Fruit fly (Drosophila melanogaster) whole organism, embryonic: ENCODE results near the gene CG43672.

Experiments
- CG10147 ChIP-seq: fragments of 200-800 bp; sonication (Bioruptor generic); optimal IDR thresholded peaks from 2 replicates; lab custom pipeline; 2019; ENCODE audit warnings: missing biosample characterization, mild to moderate bottlenecking, missing genetic modification characterization, moderate library complexity
- CG10431 ChIP-seq: fragments of 200-800 bp; sonication (Bioruptor generic); optimal IDR thresholded peaks from 3 replicates; lab custom pipeline; 2018; ENCODE audit warnings: missing biosample characterization, mild to moderate bottlenecking, missing genetic modification characterization
- CG11696 ChIP-seq: fragments of 200-800 bp; sonication (Bioruptor generic); IDR thresholded peaks from 2 replicates; pipeline ENCODE4 v1.3.6; 2022; ENCODE audit warnings: missing biosample characterization, missing genetic modification characterization
- CG12236 ChIP-seq: fragments of 200-800 bp; sonication (Bioruptor generic); optimal IDR thresholded peaks from 2 replicates; lab custom pipeline; 2016; ENCODE audit warnings: missing biosample characterization, missing genetic modification characterization
- CG1529 ChIP-seq: fragments of 200-800 bp; sonication (Bioruptor generic); optimal IDR thresholded peaks from 3 replicates; lab custom pipeline; 2018; ENCODE audit warnings: missing biosample characterization, missing genetic modification characterization
- CG15514 ChIP-seq: fragments of 200-800 bp; sonication (Bioruptor generic); optimal IDR thresholded peaks from 3 replicates; lab custom pipeline; 2017; ENCODE audit warnings: missing biosample characterization, missing genetic modification characterization, mild to moderate bottlenecking, moderate library complexity, missing genetic modification reagents
- CG15601 ChIP-seq: fragments of 200-800 bp; sonication (Bioruptor generic); optimal IDR thresholded peaks from 3 replicates; lab custom pipeline; 2019; ENCODE audit warnings: missing biosample characterization, mild to moderate bottlenecking, missing genetic modification characterization, moderate library complexity
- CG16815 ChIP-seq: fragments of 200-800 bp; sonication (Bioruptor generic); optimal IDR thresholded peaks from 3 replicates; lab custom pipeline; 2017; ENCODE audit warnings: missing biosample characterization, mild to moderate bottlenecking, missing genetic modification characterization
- CG17568 ChIP-seq: fragments of 200-800 bp; sonication (Bioruptor generic); optimal IDR thresholded peaks from 2 replicates; lab custom pipeline; 2018; ENCODE audit warnings: missing biosample characterization, mild to moderate bottlenecking, missing genetic modification characterization, moderate library complexity
- CG17802 ChIP-seq: fragments of 200-800 bp; sonication (Bioruptor generic); optimal IDR thresholded peaks from 2 replicates; lab custom pipeline; 2018; ENCODE audit warnings: missing biosample characterization, mild to moderate bottlenecking, missing genetic modification characterization, moderate library complexity
- CG18599 ChIP-seq: fragments of 200-800 bp; sonication (Bioruptor generic); optimal IDR thresholded peaks from 3 replicates; lab custom pipeline; 2017; ENCODE audit warnings: missing biosample characterization, missing genetic modification characterization, mild to moderate bottlenecking, moderate library complexity, missing genetic modification reagents
- CG2120 ChIP-seq: fragments of 200-800 bp; sonication (Bioruptor generic); optimal IDR thresholded peaks from 3 replicates; lab custom pipeline; 2016; ENCODE audit warnings: missing biosample characterization, missing genetic modification characterization
- CG30020 ChIP-seq: fragments of 200-800 bp; optimal IDR thresholded peaks from 2 replicates; lab custom pipeline; 2019; ENCODE audit warnings: missing biosample characterization, mild to moderate bottlenecking, missing genetic modification characterization, moderate library complexity
- CG3847 ChIP-seq: fragments of 200-800 bp; sonication (Bioruptor generic); IDR thresholded peaks from 2 replicates; pipeline ENCODE4 v1.3.6; 2022; ENCODE audit warnings: missing biosample characterization, missing genetic modification characterization
- CG4730 ChIP-seq: fragments of 200-800 bp; sonication (Bioruptor generic); IDR thresholded peaks from 2 replicates; pipeline ENCODE4 v1.3.6; 2022; ENCODE audit warnings: missing biosample characterization, missing genetic modification characterization
- CG8089 ChIP-seq: fragments of 200-800 bp; sonication (Bioruptor generic); optimal IDR thresholded peaks from 3 replicates; lab custom pipeline; 2016; ENCODE audit warnings: missing biosample characterization, missing genetic modification characterization
- CG8924 ChIP-seq: fragments of 200-800 bp; optimal IDR thresholded peaks from 3 replicates; lab custom pipeline; 2019; ENCODE audit warnings: missing biosample characterization, mild to moderate bottlenecking, missing genetic modification characterization, moderate library complexity
- CG9437 ChIP-seq: fragments of 200-800 bp; sonication (Bioruptor generic); optimal IDR thresholded peaks from 2 replicates; lab custom pipeline; 2018; ENCODE audit warnings: missing biosample characterization, mild to moderate bottlenecking, missing genetic modification characterization
- Dll ChIP-seq: fragments of 200-800 bp; sonication (Bioruptor generic); IDR thresholded peaks from 4 replicates; pipeline ENCODE4 v1.3.6; 2022; ENCODE audit warnings: missing biosample characterization, missing genetic modification characterization; ENCODE audit not compliant: partially characterized antibody
- Dref ChIP-seq: fragments of 200-800 bp; sonication (Bioruptor generic); IDR thresholded peaks from 2 replicates; pipeline ENCODE4 v1.3.6; 2022; ENCODE audit warnings: missing biosample characterization, missing genetic modification characterization
- Fer3 ChIP-seq: fragments of 200-800 bp; sonication (Bioruptor generic); optimal IDR thresholded peaks from 2 replicates; lab custom pipeline; 2018; ENCODE audit warnings: missing biosample characterization, mild to moderate bottlenecking, missing genetic modification characterization, moderate library complexity
- H2.0 ChIP-seq: fragments of 200-800 bp; sonication (Bioruptor generic); IDR thresholded peaks from 2 replicates; pipeline ENCODE4 v1.3.6; 2022; ENCODE audit warnings: missing biosample characterization, missing genetic modification characterization
- HmgZ ChIP-seq: fragments of 200-800 bp; sonication (Bioruptor generic); optimal IDR thresholded peaks from 2 replicates; lab custom pipeline; 2018; ENCODE audit warnings: missing biosample characterization, mild to moderate bottlenecking, missing genetic modification characterization
- Hr3 ChIP-seq: fragments of 200-800 bp; sonication (Bioruptor generic); optimal IDR thresholded peaks from 3 replicates; lab custom pipeline; 2016; ENCODE audit warnings: missing biosample characterization, missing genetic modification characterization
- Lpt ChIP-seq: fragments of >200 bp; optimal IDR thresholded peaks from 2 replicates; lab custom pipeline; 2018; ENCODE audit warnings: missing biosample characterization, missing genetic modification characterization
- MBD-R2 ChIP-seq: fragments of 200-800 bp; sonication (Bioruptor generic); IDR thresholded peaks from 2 replicates; pipeline ENCODE4 v1.3.6; 2022; ENCODE audit warnings: missing biosample characterization, missing genetic modification characterization
- Max ChIP-seq: fragments of 200-800 bp; sonication (Bioruptor generic); optimal IDR thresholded peaks from 2 replicates; lab custom pipeline; 2016; ENCODE audit warnings: missing biosample characterization, mild to moderate bottlenecking, missing genetic modification characterization
- NK7.1 ChIP-seq: fragments of 200-800 bp; sonication (Bioruptor generic); optimal IDR thresholded peaks from 3 replicates; lab custom pipeline; 2016; ENCODE audit warnings: missing biosample characterization, missing genetic modification characterization
- Nf-YB ChIP-seq: fragments of 200-800 bp; sonication (Bioruptor generic); optimal IDR thresholded peaks from 3 replicates; lab custom pipeline; 2019; ENCODE audit warnings: missing biosample characterization, mild to moderate bottlenecking, missing genetic modification characterization, moderate library complexity
- Rx ChIP-seq: fragments of 200-800 bp; sonication (Bioruptor generic); IDR thresholded peaks from 2 replicates; pipeline ENCODE4 v1.3.6; 2022; ENCODE audit warnings: missing biosample characterization, missing genetic modification characterization
- Sry-δ ChIP-seq: fragments of 200-800 bp; sonication (Bioruptor generic); optimal IDR thresholded peaks from 2 replicates; lab custom pipeline; 2016; ENCODE audit warnings: missing biosample characterization, missing genetic modification characterization
- Usf ChIP-seq: fragments of 200-800 bp; sonication (Bioruptor generic); optimal IDR thresholded peaks from 2 replicates; lab custom pipeline; 2017; ENCODE audit warnings: missing genotype, missing biosample characterization, missing genetic modification characterization
- bbx ChIP-seq: fragments of 200-800 bp; sonication (Bioruptor generic); IDR thresholded peaks from 2 replicates; pipeline ENCODE4 v1.3.6; 2022; ENCODE audit warnings: missing biosample characterization, missing genetic modification characterization; ENCODE audit not compliant: partially characterized antibody
- cato ChIP-seq: fragments of 200-800 bp; sonication (Bioruptor generic); optimal IDR thresholded peaks from 2 replicates; lab custom pipeline; 2016; ENCODE audit warnings: missing biosample characterization, missing genetic modification characterization, borderline replicate concordance
- chinmo ChIP-seq: fragments of 200-800 bp; sonication (Bioruptor generic); IDR thresholded peaks from 4 replicates; pipeline ENCODE4 v1.3.6; 2022; ENCODE audit warnings: missing biosample characterization, missing genetic modification characterization; ENCODE audit not compliant: partially characterized antibody
- ci ChIP-seq: fragments of 200-800 bp; sonication (Bioruptor generic); IDR thresholded peaks from 3 replicates; pipeline ENCODE4 v1.3.6; 2022; ENCODE audit warnings: missing biosample characterization, missing genetic modification characterization
- corto ChIP-seq: fragments of 200-800 bp; sonication (Bioruptor generic); optimal IDR thresholded peaks from 2 replicates; lab custom pipeline; 2016; ENCODE audit warnings: missing biosample characterization, mild to moderate bottlenecking, missing genetic modification characterization, moderate library complexity
- dmrt99B ChIP-seq: fragments of 200-800 bp; sonication (Bioruptor generic); optimal IDR thresholded peaks from 2 replicates; lab custom pipeline; 2018; ENCODE audit warnings: missing biosample characterization, mild to moderate bottlenecking, missing genetic modification characterization, moderate library complexity
- dpn ChIP-seq, 2 experiments: fragments of 200-800 bp; sonication (Bioruptor generic); optimal IDR thresholded peaks; 3 replicates each; lab custom pipeline; 2016; ENCODE audit warnings: missing biosample characterization in 2 of 2, missing genetic modification characterization in 2 of 2
- exex ChIP-seq: fragments of 200-800 bp; sonication (Bioruptor generic); optimal IDR thresholded peaks from 4 replicates; lab custom pipeline; 2018; ENCODE audit warnings: missing biosample characterization, mild to moderate bottlenecking, missing genetic modification characterization, moderate library complexity
- gem ChIP-seq: fragments of 200-800 bp; sonication (Bioruptor generic); optimal IDR thresholded peaks from 2 replicates; lab custom pipeline; 2019; ENCODE audit warnings: missing biosample characterization, mild to moderate bottlenecking, missing genetic modification characterization, moderate library complexity
- gt ChIP-seq: fragments of 200-800 bp; sonication (Bioruptor generic); IDR thresholded peaks from 2 replicates; pipeline ENCODE4 v1.3.6; 2022; ENCODE audit warnings: missing biosample characterization, missing genetic modification characterization
- hkb ChIP-seq, 2 experiments: fragments of 200-800 bp in 1 of 2; fragments of >200 bp in 1 of 2; sonication (Bioruptor generic) in 1 of 2; IDR thresholded peaks in 1 of 2; optimal IDR thresholded peaks in 1 of 2; 2 replicates each; pipeline versions ENCODE4 v1.3.6 to Lab custom; 2017 to 2022; ENCODE audit warnings: missing biosample characterization in 1 of 2, missing genetic modification characterization in 1 of 2
- mam ChIP-seq: fragments of 200-800 bp; sonication (Bioruptor generic); optimal IDR thresholded peaks from 3 replicates; lab custom pipeline; 2016; ENCODE audit warnings: missing biosample characterization, missing genetic modification characterization
- seq ChIP-seq: fragments of 200-800 bp; sonication (Bioruptor generic); IDR thresholded peaks from 2 replicates; pipeline ENCODE4 v1.3.6; 2022; ENCODE audit warnings: missing biosample characterization, missing genetic modification characterization
- stc ChIP-seq: fragments of 200-800 bp; sonication (Bioruptor generic); IDR thresholded peaks from 2 replicates; pipeline ENCODE4 v1.3.6; 2022; ENCODE audit warnings: missing biosample characterization, missing genetic modification characterization
- tio ChIP-seq: fragments of 200-800 bp; sonication (Bioruptor generic); optimal IDR thresholded peaks from 2 replicates; lab custom pipeline; 2017; ENCODE audit warnings: missing biosample characterization, missing genetic modification characterization, inconsistent platforms
- twi ChIP-seq: fragments of 200-800 bp; optimal IDR thresholded peaks from 2 replicates; lab custom pipeline; 2019; ENCODE audit warnings: missing biosample characterization, mild to moderate bottlenecking, missing genetic modification characterization, moderate library complexity
- unc-4 ChIP-seq: fragments of 200-800 bp; sonication (Bioruptor generic); IDR thresholded peaks from 2 replicates; pipeline ENCODE4 v1.3.6; 2022; ENCODE audit warnings: missing biosample characterization, missing genetic modification characterization; ENCODE audit not compliant: partially characterized antibody
- zf30C ChIP-seq: fragments of 200-800 bp; sonication (Bioruptor generic); optimal IDR thresholded peaks from 3 replicates; lab custom pipeline; 2018; ENCODE audit warnings: missing biosample characterization, mild to moderate bottlenecking, missing genetic modification characterization

Gene CG43672

dm6 chrX:15748945-15749344, 23.8 kb upstream of the CG43672 start, which contains the start of gene Mvd (continued):
- no peak for TF ChIP-seq CG17802 (tag; lab: Kevin White, UChicago)
- TF ChIP-seq CG8924 (tag; lab: Kevin White, UChicago) = peak; percentile 5
- TF ChIP-seq Usf = no peak
- TF ChIP-seq CG17568 (GFP tag; lab: Kevin White, UChicago) = no peak
- peak; percentile 17 for TF ChIP-seq mam (GFP tag; lab: Kevin White, UChicago)
- TF ChIP-seq unc-4 (GFP tag; lab: Robert Waterston, UW) = 0 out of 2 replicates have a peak, but pooled peaks have one; percentile 35
- 0 out of 4 replicates have a peak, but pooled peaks have one; percentile 37 for TF ChIP-seq chinmo
- TF ChIP-seq ci (GFP tag; lab: Robert Waterston, UW) = no peak
- peak; percentile 46 for TF ChIP-seq Dref (GFP tag; lab: Robert Waterston, UW)
- TF ChIP-seq seq (GFP tag; lab: Robert Waterston, UW) = no peak
- no peak for TF ChIP-seq dmrt99B (tag; lab: Kevin White, UChicago)
- TF ChIP-seq MBD-R2 (GFP tag; lab: Robert Waterston, UW) = peak; percentile 78
- no peak for TF ChIP-seq CG1529 (GFP tag; lab: Kevin White, UChicago)
- no peak for TF ChIP-seq cato (GFP tag; lab: Kevin White, UChicago)
- peak; percentile 39 for TF ChIP-seq CG30020 (tag; lab: Kevin White, UChicago)
- no peak for TF ChIP-seq CG4730 (GFP tag; lab: Robert Waterston, UW)
- TF ChIP-seq hkb (optimal IDR thresholded peaks at IDR 0.05; lab: Kevin White, UChicago) = peak; percentile 17
- no peak for TF ChIP-seq hkb (GFP tag; IDR thresholded peaks at IDR 0.05; lab: Robert Waterston, UW)
- TF ChIP-seq zf30C (GFP tag; lab: Kevin White, UChicago) = no peak
- peak; percentile 27 for TF ChIP-seq CG15601
- no peak for TF ChIP-seq NK7.1
- TF ChIP-seq twi (tag; lab: Kevin White, UChicago) = no peak
- peak; percentile 0 for TF ChIP-seq Hr3 (GFP tag; lab: Kevin White, UChicago)
- no peak for TF ChIP-seq Lpt
- TF ChIP-seq stc (GFP tag; lab: Robert Waterston, UW) = no peak
- no peak for TF ChIP-seq Fer3 (tag; lab: Kevin White, UChicago)
- TF ChIP-seq CG15514 = peak; percentile 81
- peak; percentile 74 for TF ChIP-seq HmgZ (tag; lab: Kevin White, UChicago)
- TF ChIP-seq CG9437 (GFP tag; lab: Kevin White, UChicago) = no peak
- peak; percentile 53 for TF ChIP-seq Sry-δ
- no peak for TF ChIP-seq gem (tag; lab: Kevin White, UChicago)
- TF ChIP-seq tio (GFP tag; lab: Kevin White, UChicago) = no peak
- no peak for TF ChIP-seq CG18599 (GFP tag; lab: Kevin White, UChicago)
- no peak for TF ChIP-seq Rx (GFP tag; lab: Robert Waterston, UW)
- TF ChIP-seq Nf-YB (GFP tag; lab: Kevin White, UChicago) = no peak
- no peak for TF ChIP-seq CG3847 (GFP tag; lab: Robert Waterston, UW)
- peak; percentile 45 for TF ChIP-seq bbx
- TF ChIP-seq Max = peak; percentile 11

dm6 chrX:15756018-15756417, 16.7 kb upstream of the CG43672 start, which contains the start of gene CG8260:
Gene CG8260 (plus strand): TSS chrX:15756318.
- TF ChIP-seq CG10431 (GFP tag; lab: Kevin White, UChicago) (no peak), CG12236 (no peak), corto (GFP tag; lab: Kevin White, UChicago) (no peak), gt (GFP tag; lab: Robert Waterston, UW) (no peak), CG17568 (GFP tag; lab: Kevin White, UChicago) (no peak), CG11696 (no peak), CG16815 (GFP tag; lab: Kevin White, UChicago) (no peak), CG2120 (no peak), H2.0 (GFP tag; lab: Robert Waterston, UW) (no peak), chinmo (no peak), dpn (GFP tag; optimal IDR thresholded peaks at IDR 0.05; lab: Kevin White, UChicago) (no peak), CG8089 (GFP tag; lab: Kevin White, UChicago) (no peak), exex (no peak), MBD-R2 (GFP tag; lab: Robert Waterston, UW) (no peak), CG10147 (GFP tag; lab: Kevin White, UChicago) (no peak), Dll (GFP tag; lab: Robert Waterston, UW) (no peak)
